Worm (Caenorhabditis elegans): ENCODE data around the gene F43G6.16.
A peak's percentile ranks its signal among the peaks of the same experiment; 100 is the strongest.

ce11 chrII:11739199-11739598 is 43.2 kb downstream of the F43G6.16 start, which contains the start of gene ctsa-1.2:
- TF ChIP-seq daf-12 (tag; optimal IDR thresholded peaks at IDR 0.05) (no peak), skn-1 (tag; optimal IDR thresholded peaks at IDR 0.05) (no peak), pqm-1 (tag; optimal IDR thresholded peaks at IDR 0.05) (peak; percentile 94), nhr-237 (tag; optimal IDR thresholded peaks at IDR 0.05) (no peak)

Measured in whole organism, L3 larva.